Worm (Caenorhabditis elegans) whole organism, L1 larva: Measurements from ENCODE around the gene W08E12.7.

Experiments
- C04F5.9 ChIP-seq: sonication (generic microtip); optimal IDR thresholded peaks from 2 replicates; lab custom pipeline; 2016; ENCODE audit warnings: missing genetic modification characterization, missing compliant biosample characterization
- C16A3.4 ChIP-seq: fragments of 150-350 bp; optimal IDR thresholded peaks from 2 replicates; lab custom pipeline; 2014; ENCODE audit warnings: missing biosample characterization, missing genetic modification characterization
- ceh-88 ChIP-seq: fragments of 200-800 bp; sonication (Bioruptor generic); IDR thresholded peaks from 2 replicates; pipeline ENCODE4 v1.3.6; 2022; ENCODE audit warnings: missing genetic modification characterization, missing compliant biosample characterization
- dpl-1 ChIP-seq, 3 experiments: fragments of 150-350 bp in 2 of 3; sonication (generic microtip) in 1 of 3; optimal IDR thresholded peaks; 2 replicates each; lab custom pipeline; 2014 to 2017; ENCODE audit warnings: missing biosample characterization in 3 of 3, missing genetic modification characterization in 3 of 3, missing genetic modification reagents in 3 of 3
- efl-1 ChIP-seq, 4 experiments: fragments of 150-350 bp; optimal IDR thresholded peaks in 3 of 4; peaks in 1 of 4; 1 replicate in 1 of 4; 2 replicates in 3 of 4; lab custom pipeline; 2014; ENCODE audit warnings: missing biosample characterization in 2 of 4, missing genetic modification characterization in 2 of 4, missing genetic modification reagents in 2 of 4
- egl-27 ChIP-seq, 2 experiments: fragments of 150-350 bp in 1 of 2; sonication (generic microtip); optimal IDR thresholded peaks; 3 replicates each; lab custom pipeline; 2017 to 2018; ENCODE audit warnings: missing biosample characterization in 2 of 2, missing genetic modification characterization in 2 of 2, missing genetic modification reagents in 2 of 2
- elt-2 ChIP-seq: sonication (generic microtip); optimal IDR thresholded peaks from 2 replicates; lab custom pipeline; 2016; ENCODE audit warnings: missing genetic modification characterization, mild to moderate bottlenecking, inconsistent platforms, missing compliant biosample characterization, missing genetic modification reagents
- elt-3 ChIP-seq, 6 experiments: fragments of 150-350 bp in 1 of 6; sonication (generic microtip); optimal IDR thresholded peaks; 2 replicates each; lab custom pipeline; 2017 to 2018; ENCODE audit warnings: missing biosample characterization in 6 of 6, missing genetic modification characterization in 6 of 6, inconsistent platforms in 1 of 6
- fkh-10 ChIP-seq: sonication (generic microtip); optimal IDR thresholded peaks from 2 replicates; lab custom pipeline; 2017; ENCODE audit warnings: missing biosample characterization, missing genetic modification reagents, missing genetic modification characterization
- fkh-4 ChIP-seq: sonication (generic microtip); optimal IDR thresholded peaks from 2 replicates; lab custom pipeline; 2016; ENCODE audit warnings: missing compliant biosample characterization, missing genetic modification characterization, borderline replicate concordance
- fkh-8 ChIP-seq: sonication (generic microtip); optimal IDR thresholded peaks from 2 replicates; lab custom pipeline; 2016; ENCODE audit warnings: mild to moderate bottlenecking, missing genetic modification characterization, missing compliant biosample characterization
- fos-1 ChIP-seq: fragments of 150-350 bp; optimal IDR thresholded peaks from 2 replicates; lab custom pipeline; 2014; ENCODE audit warnings: missing biosample characterization, missing genetic modification characterization
- hpl-2 ChIP-seq: fragments of 150-350 bp; optimal IDR thresholded peaks from 2 replicates; lab custom pipeline; 2014; ENCODE audit warnings: missing biosample characterization, missing genetic modification reagents, missing genetic modification characterization
- irx-1 ChIP-seq: sonication (generic microtip); optimal IDR thresholded peaks from 2 replicates; lab custom pipeline; 2016; ENCODE audit warnings: missing genetic modification characterization, missing compliant biosample characterization
- isw-1 ChIP-seq: fragments of 200-800 bp; sonication (Bioruptor generic); IDR thresholded peaks from 2 replicates; pipeline ENCODE4 v1.3.6; 2022; ENCODE audit warnings: missing genetic modification characterization, missing compliant biosample characterization
- lin-14 ChIP-seq: fragments of 200-800 bp; sonication (Bioruptor generic); optimal IDR thresholded peaks from 2 replicates; lab custom pipeline; 2018; ENCODE audit warnings: mild to moderate bottlenecking, missing genetic modification characterization, moderate library complexity, missing compliant biosample characterization
- lin-39 ChIP-seq: fragments of 150-350 bp; optimal IDR thresholded peaks from 2 replicates; lab custom pipeline; 2014; ENCODE audit warnings: missing biosample characterization, missing genetic modification reagents, missing genetic modification characterization
- lir-3 ChIP-seq: sonication (generic microtip); optimal IDR thresholded peaks from 2 replicates; lab custom pipeline; 2016; ENCODE audit warnings: mild to moderate bottlenecking, missing genetic modification characterization, moderate library complexity, missing compliant biosample characterization; ENCODE audit not compliant: poor library complexity
- mef-2 ChIP-seq: fragments of 150-350 bp; optimal IDR thresholded peaks from 2 replicates; lab custom pipeline; 2014; ENCODE audit warnings: missing biosample characterization, missing genetic modification characterization
- nhr-12 ChIP-seq: sonication (generic microtip); optimal IDR thresholded peaks from 2 replicates; lab custom pipeline; 2017; ENCODE audit warnings: missing biosample characterization, missing genetic modification characterization
- nhr-19 ChIP-seq: fragments of 200-800 bp; sonication (Bioruptor generic); conservative IDR thresholded peaks from 2 replicates; pipeline ENCODE4 v1.3.6; 2022; ENCODE audit warnings: missing genetic modification characterization, missing compliant biosample characterization
- nhr-20 ChIP-seq: sonication (generic microtip); optimal IDR thresholded peaks from 2 replicates; lab custom pipeline; 2016; ENCODE audit warnings: mild to moderate bottlenecking, missing genetic modification characterization, missing compliant biosample characterization
- nhr-237 ChIP-seq: fragments of 150-350 bp; optimal IDR thresholded peaks from 2 replicates; lab custom pipeline; 2014; ENCODE audit warnings: missing biosample characterization, missing genetic modification characterization
- nhr-28 ChIP-seq: fragments of 150-350 bp; optimal IDR thresholded peaks from 2 replicates; lab custom pipeline; 2014; ENCODE audit warnings: missing biosample characterization, missing genetic modification characterization
- nhr-71 ChIP-seq: sonication (generic microtip); optimal IDR thresholded peaks from 2 replicates; lab custom pipeline; 2016; ENCODE audit warnings: mild to moderate bottlenecking, missing genetic modification characterization, moderate library complexity, missing compliant biosample characterization
- nhr-85 ChIP-seq: sonication (generic microtip); peaks from one replicate; lab custom pipeline; 2016; ENCODE audit warnings: missing genetic modification characterization, inconsistent platforms, missing compliant biosample characterization
- nhr-90 ChIP-seq: sonication (generic microtip); optimal IDR thresholded peaks from 2 replicates; lab custom pipeline; 2016; ENCODE audit warnings: mild to moderate bottlenecking, missing genetic modification characterization, missing compliant biosample characterization; ENCODE audit not compliant: poor library complexity
- pag-3 ChIP-seq: sonication (generic microtip); optimal IDR thresholded peaks from 2 replicates; lab custom pipeline; 2017; ENCODE audit warnings: missing genetic modification characterization, mild to moderate bottlenecking, missing compliant biosample characterization, antibody characterized with exemption, borderline replicate concordance; ENCODE audit not compliant: insufficient read depth
- pqm-1 ChIP-seq: sonication (generic microtip); optimal IDR thresholded peaks from 3 replicates; lab custom pipeline; 2017; ENCODE audit warnings: missing biosample characterization, missing genetic modification characterization
- rnt-1 ChIP-seq: sonication (generic microtip); optimal IDR thresholded peaks from 2 replicates; lab custom pipeline; 2016; ENCODE audit warnings: mild to moderate bottlenecking, missing genetic modification characterization, moderate library complexity, missing compliant biosample characterization
- sox-4 ChIP-seq: sonication (generic microtip); optimal IDR thresholded peaks from 2 replicates; lab custom pipeline; 2016; ENCODE audit warnings: missing genetic modification characterization, missing compliant biosample characterization
- sup-37 ChIP-seq: fragments of 200-800 bp; sonication (Bioruptor generic); optimal IDR thresholded peaks from 2 replicates; lab custom pipeline; 2018; ENCODE audit warnings: mild to moderate bottlenecking, missing genetic modification characterization, missing compliant biosample characterization
- tbx-2 ChIP-seq: sonication (generic microtip); optimal IDR thresholded peaks from 2 replicates; lab custom pipeline; 2016; ENCODE audit warnings: missing genetic modification characterization, missing compliant biosample characterization
- tlp-1 ChIP-seq: fragments of 150-350 bp; optimal IDR thresholded peaks from 2 replicates; lab custom pipeline; 2014; ENCODE audit warnings: missing biosample characterization, missing genetic modification characterization
- unc-130 ChIP-seq: fragments of 150-350 bp; optimal IDR thresholded peaks from 2 replicates; lab custom pipeline; 2017; ENCODE audit warnings: missing biosample characterization, missing genetic modification characterization, inconsistent platforms
- unc-30 ChIP-seq: sonication (generic microtip); optimal IDR thresholded peaks from 2 replicates; lab custom pipeline; 2017; ENCODE audit warnings: missing biosample characterization, missing genetic modification characterization
- vab-15 ChIP-seq: sonication (generic microtip); optimal IDR thresholded peaks from 2 replicates; lab custom pipeline; 2017; ENCODE audit warnings: missing genotype, mild to moderate bottlenecking, missing genetic modification characterization, missing compliant biosample characterization
- xbp-1 ChIP-seq: sonication (generic microtip); optimal IDR thresholded peaks from 2 replicates; lab custom pipeline; 2016; ENCODE audit warnings: missing genetic modification characterization, missing compliant biosample characterization
- ztf-11 ChIP-seq, 2 experiments: sonication (generic microtip); optimal IDR thresholded peaks; 2 replicates each; lab custom pipeline; 2016 to 2017; ENCODE audit warnings: missing genetic modification characterization in 2 of 2, missing biosample characterization in 1 of 2, missing compliant biosample characterization in 1 of 2
- ztf-4 ChIP-seq: fragments of 150-350 bp; optimal IDR thresholded peaks from 2 replicates; lab custom pipeline; 2014; ENCODE audit warnings: missing biosample characterization, missing genetic modification characterization

The W08E12.7 gene

ce11 chrIV:3273295-3273694 lies 21.6 kb upstream of the W08E12.7 start, which contains the start of gene T26C12.3:
Gene T26C12.3, minus strand, starts transcription at chrIV:3273395.
- TF ChIP-seq ztf-4 (tag; lab: Kevin White, UChicago), result no peak
- no peak for TF ChIP-seq elt-3 (tag; optimal IDR thresholded peaks at IDR 0.05; lab: Kevin White, UChicago)
- TF ChIP-seq ztf-11 (tag; optimal IDR thresholded peaks at IDR 0.05; lab: Kevin White, UChicago), result no peak
- no peak for TF ChIP-seq irx-1 (tag; lab: Kevin White, UChicago)
- no peak for TF ChIP-seq rnt-1
- no peak for TF ChIP-seq sox-4 (tag; lab: Kevin White, UChicago)
- TF ChIP-seq ceh-88, result no peak
- TF ChIP-seq egl-27 (tag; optimal IDR thresholded peaks at IDR 0.05; lab: Kevin White, UChicago), result no peak
- TF ChIP-seq nhr-237 (tag; lab: Kevin White, UChicago), result no peak
- no peak for TF ChIP-seq dpl-1 (GFP tag; optimal IDR thresholded peaks at IDR 0.05; lab: Kevin White, UChicago)
- no peak for TF ChIP-seq lin-39 (tag; lab: Kevin White, UChicago)
- no peak for TF ChIP-seq xbp-1 (tag; lab: Kevin White, UChicago)
- TF ChIP-seq fkh-8 (tag; lab: Kevin White, UChicago), result no peak
- no peak for TF ChIP-seq tlp-1
- TF ChIP-seq pag-3 (tag; lab: Kevin White, UChicago), result no peak
- no peak for TF ChIP-seq fkh-4 (tag; lab: Kevin White, UChicago)
- TF ChIP-seq lin-14, result no peak
- TF ChIP-seq fkh-10 (GFP tag; lab: Kevin White, UChicago), result no peak
- no peak for TF ChIP-seq nhr-90 (tag; lab: Kevin White, UChicago)

DNA sequence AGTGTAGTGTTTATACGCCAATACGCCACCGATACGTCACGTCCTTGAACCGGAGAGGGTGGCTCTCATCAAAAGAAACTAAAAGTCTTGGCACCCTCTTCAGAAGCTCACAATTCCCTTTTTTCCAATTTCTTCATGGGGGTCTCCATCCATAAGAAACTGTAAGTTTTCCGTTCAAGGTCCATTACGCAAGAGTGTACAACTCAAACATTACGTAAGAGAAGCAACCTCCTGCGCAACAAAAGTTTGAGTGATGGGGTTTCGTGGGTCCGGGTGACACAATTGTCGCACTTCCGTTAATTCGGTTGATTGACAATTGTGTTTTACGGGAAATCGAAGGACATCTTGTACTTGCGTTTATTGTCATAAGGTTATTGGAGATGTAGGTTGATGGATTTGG lies 16.1 kb upstream of the W08E12.7 start:
- no peak for TF ChIP-seq lir-3 (tag; lab: Kevin White, UChicago)
- no peak for TF ChIP-seq nhr-20
- no peak for TF ChIP-seq pqm-1 (tag; lab: Kevin White, UChicago)
- no peak for TF ChIP-seq ztf-4 (tag; lab: Kevin White, UChicago)
- no peak for TF ChIP-seq unc-30 (tag; lab: Kevin White, UChicago)
- no peak for TF ChIP-seq tbx-2 (tag; lab: Kevin White, UChicago)
- no peak for TF ChIP-seq efl-1 (optimal IDR thresholded peaks at IDR 0.05; lab: Kevin White, UChicago)
- no peak for TF ChIP-seq efl-1 (GFP tag; optimal IDR thresholded peaks at IDR 0.05 in 1 of 2; lab: Kevin White, UChicago)
- no peak for TF ChIP-seq sup-37 (GFP tag; lab: Kevin White, UChicago)
- TF ChIP-seq nhr-28 (tag; lab: Kevin White, UChicago), result no peak
- no peak for TF ChIP-seq nhr-85 (tag; lab: Kevin White, UChicago)
- TF ChIP-seq mef-2 (tag; lab: Kevin White, UChicago), result no peak
- TF ChIP-seq C04F5.9 (tag; lab: Kevin White, UChicago), result no peak
- no peak for TF ChIP-seq elt-3 (tag; optimal IDR thresholded peaks at IDR 0.05; lab: Kevin White, UChicago)
- no peak for TF ChIP-seq isw-1 (GFP tag; lab: Robert Waterston, UW)
- no peak for TF ChIP-seq nhr-71 (tag; lab: Kevin White, UChicago)
- no peak for TF ChIP-seq fos-1 (tag; lab: Kevin White, UChicago)
- TF ChIP-seq C16A3.4 (tag; lab: Kevin White, UChicago), result no peak
- TF ChIP-seq unc-130, result no peak
- no peak for TF ChIP-seq pag-3 (tag; lab: Kevin White, UChicago)

- TF ChIP-seq vab-15 (tag; lab: Kevin White, UChicago) (no peak), elt-2 (tag; lab: Kevin White, UChicago) (no peak), nhr-12 (tag; lab: Kevin White, UChicago) (no peak), nhr-19 (GFP tag; lab: Robert Waterston, UW) (no peak), nhr-85 (tag; lab: Kevin White, UChicago) (no peak), hpl-2 (GFP tag; lab: Kevin White, UChicago) (no peak)
Observed at ce11 chrIV:3289237-3289636, 5.7 kb upstream of the W08E12.7 start, which contains the start of gene gcy-23. Gene gcy-23, minus strand, starts transcription at chrIV:3289337.
